Worm (Caenorhabditis elegans) whole organism, L3 larva: ENCODE results near the gene F53H2.3.

Source experiments
- ama-1 ChIP-seq: fragments of 150-350 bp; optimal IDR thresholded peaks from 2 replicates; lab custom pipeline; 2018
- ceh-28 ChIP-seq: fragments of 150-350 bp; optimal IDR thresholded peaks from 2 replicates; lab custom pipeline; 2014; ENCODE audit warnings: missing biosample characterization, missing genetic modification reagents, missing genetic modification characterization
- elt-1 ChIP-seq: fragments of 150-350 bp; optimal IDR thresholded peaks from 2 replicates; lab custom pipeline; 2014; ENCODE audit warnings: missing biosample characterization, missing genetic modification characterization
- elt-2 ChIP-seq: sonication (generic microtip); optimal IDR thresholded peaks from 2 replicates; lab custom pipeline; 2016; ENCODE audit warnings: missing genetic modification reagents, mild to moderate bottlenecking, missing genetic modification characterization, missing compliant biosample characterization
- hmg-11 ChIP-seq: sonication (generic microtip); optimal IDR thresholded peaks from 2 replicates; lab custom pipeline; 2016; ENCODE audit warnings: missing genetic modification characterization, missing compliant biosample characterization
- lin-39 ChIP-seq: fragments of 150-350 bp; optimal IDR thresholded peaks from 2 replicates; lab custom pipeline; 2018; ENCODE audit warnings: missing biosample characterization, missing genetic modification reagents, missing genetic modification characterization
- nfya-1 ChIP-seq: sonication (generic microtip); optimal IDR thresholded peaks from 2 replicates; lab custom pipeline; 2017; ENCODE audit warnings: missing genetic modification characterization, mild to moderate bottlenecking, missing compliant biosample characterization, antibody characterized with exemption, moderate library complexity; ENCODE audit not compliant: insufficient read depth
- nhr-12 ChIP-seq: fragments of 150-350 bp; optimal IDR thresholded peaks from 2 replicates; lab custom pipeline; 2014; ENCODE audit warnings: missing biosample characterization, missing genetic modification characterization
- skn-1 ChIP-seq: fragments of 150-350 bp; optimal IDR thresholded peaks from 2 replicates; lab custom pipeline; 2014; ENCODE audit warnings: missing biosample characterization, missing genetic modification characterization
- snpc-4 ChIP-seq: fragments of 150-350 bp; optimal IDR thresholded peaks from 2 replicates; lab custom pipeline; 2014; ENCODE audit warnings: missing biosample characterization, missing genetic modification characterization
- unc-39 ChIP-seq: sonication (generic microtip); optimal IDR thresholded peaks from 4 replicates; lab custom pipeline; 2017; ENCODE audit warnings: missing biosample characterization, missing genetic modification characterization

- no peak for TF ChIP-seq elt-1 (tag; lab: Kevin White, UChicago)
- no peak for TF ChIP-seq ama-1
- no peak for TF ChIP-seq nfya-1 (tag; lab: Kevin White, UChicago)
- no peak for TF ChIP-seq nhr-12
- TF ChIP-seq snpc-4 (tag; lab: Kevin White, UChicago), result no peak
- TF ChIP-seq ceh-28 (tag; lab: Kevin White, UChicago), result no peak
- TF ChIP-seq unc-39, result no peak
- no peak for TF ChIP-seq lin-39 (tag; lab: Kevin White, UChicago)
- no peak for TF ChIP-seq skn-1
- TF ChIP-seq elt-2 (tag; lab: Kevin White, UChicago), result no peak
- TF ChIP-seq hmg-11 (tag; lab: Kevin White, UChicago), result no peak
These were observed 2.4 kb upstream of the F53H2.3 start for ce11 chrV:20413936-20414335.
